Worm (Caenorhabditis elegans) whole organism, young adult: Measurements from ENCODE around the gene H35N09.1.

Experiments used
- B0261.1 ChIP-seq: sonication (generic microtip); optimal IDR thresholded peaks from 2 replicates; lab custom pipeline; 2016; ENCODE audit warnings: mild to moderate bottlenecking, missing genetic modification characterization, moderate library complexity, missing compliant biosample characterization
- B0336.3 ChIP-seq: fragments of 200-800 bp; sonication (Bioruptor generic); IDR thresholded peaks from 2 replicates; pipeline ENCODE4 v1.3.6; 2022; ENCODE audit warnings: missing genetic modification characterization, missing compliant biosample characterization
- C06A6.2 ChIP-seq: fragments of 200-800 bp; sonication (Bioruptor generic); conservative IDR thresholded peaks from 2 replicates; pipeline ENCODE4 v1.3.6; 2022; ENCODE audit warnings: missing genetic modification characterization, missing compliant biosample characterization
- F22D6.2 ChIP-seq: sonication (generic microtip); optimal IDR thresholded peaks from 2 replicates; lab custom pipeline; 2016; ENCODE audit warnings: mild to moderate bottlenecking, missing genetic modification characterization, missing compliant biosample characterization
- F49E8.2 ChIP-seq: sonication (generic microtip); optimal IDR thresholded peaks from 3 replicates; lab custom pipeline; 2017; ENCODE audit warnings: missing genetic modification characterization, mild to moderate bottlenecking, missing compliant biosample characterization, antibody characterized with exemption, moderate library complexity; ENCODE audit not compliant: insufficient read depth
- F57C9.4 ChIP-seq: sonication (generic microtip); optimal IDR thresholded peaks from 2 replicates; lab custom pipeline; 2017; ENCODE audit warnings: mild to moderate bottlenecking, missing genetic modification characterization, missing compliant biosample characterization
- T07F8.4 ChIP-seq: sonication (generic microtip); optimal IDR thresholded peaks from 2 replicates; lab custom pipeline; 2016; ENCODE audit warnings: mild to moderate bottlenecking, missing genetic modification characterization, moderate library complexity, missing compliant biosample characterization
- T26A5.8 ChIP-seq: sonication (generic microtip); optimal IDR thresholded peaks from 2 replicates; lab custom pipeline; 2016; ENCODE audit warnings: missing genetic modification characterization, missing compliant biosample characterization
- Y53F4B.3 ChIP-seq: fragments of 200-800 bp; sonication (Bioruptor generic); IDR thresholded peaks from 2 replicates; pipeline ENCODE4 v1.3.6; 2022; ENCODE audit warnings: missing genetic modification reagents, missing genetic modification characterization, missing compliant biosample characterization
- Y56A3A.18 ChIP-seq: fragments of 200-800 bp; sonication (Bioruptor generic); IDR thresholded peaks from 2 replicates; pipeline ENCODE4 v1.3.6; 2022; ENCODE audit warnings: missing genetic modification reagents, missing genetic modification characterization, missing compliant biosample characterization
- Y67H2A.10 ChIP-seq: fragments of 200-800 bp; sonication (Bioruptor generic); conservative IDR thresholded peaks from 2 replicates; pipeline ENCODE4 v1.3.6; 2022; ENCODE audit warnings: missing genetic modification reagents, missing genetic modification characterization, missing compliant biosample characterization
- ama-1 ChIP-seq, 3 experiments: fragments of 150-350 bp in 1 of 3; sonication (generic microtip) in 2 of 3; optimal IDR thresholded peaks; 2 replicates each; lab custom pipeline; 2014 to 2018; ENCODE audit warnings: missing biosample characterization in 2 of 3, missing genetic modification characterization in 2 of 3, missing genetic modification reagents in 2 of 3
- aptf-3 ChIP-seq: fragments of 200-800 bp; sonication (Bioruptor generic); IDR thresholded peaks from 2 replicates; pipeline ENCODE4 v1.3.6; 2022; ENCODE audit warnings: missing genetic modification characterization, missing compliant biosample characterization
- athp-1 ChIP-seq: sonication (generic microtip); optimal IDR thresholded peaks from 2 replicates; lab custom pipeline; 2017; ENCODE audit warnings: mild to moderate bottlenecking, missing genetic modification characterization, missing compliant biosample characterization
- attf-3 ChIP-seq: fragments of 200-800 bp; sonication (Bioruptor generic); conservative IDR thresholded peaks from 2 replicates; pipeline ENCODE4 v1.3.6; 2022; ENCODE audit warnings: missing genetic modification reagents, missing genetic modification characterization, missing compliant biosample characterization
- ccch-3 ChIP-seq: fragments of 200-800 bp; sonication (Bioruptor generic); optimal IDR thresholded peaks from 2 replicates; lab custom pipeline; 2018; ENCODE audit warnings: mild to moderate bottlenecking, missing genetic modification characterization, missing compliant biosample characterization
- ceh-100 ChIP-seq: fragments of 200-800 bp; sonication (Bioruptor generic); IDR thresholded peaks from 2 replicates; pipeline ENCODE4 v1.3.6; 2022; ENCODE audit warnings: missing genetic modification reagents, missing genetic modification characterization, missing compliant biosample characterization
- ceh-40 ChIP-seq: fragments of 200-800 bp; sonication (Bioruptor generic); IDR thresholded peaks from 2 replicates; pipeline ENCODE4 v1.3.6; 2022; ENCODE audit warnings: missing genetic modification characterization, missing compliant biosample characterization
- ceh-91 ChIP-seq: fragments of 200-800 bp; sonication (Bioruptor generic); IDR thresholded peaks from 2 replicates; pipeline ENCODE4 v1.3.6; 2022; ENCODE audit warnings: missing genetic modification reagents, missing genetic modification characterization, missing compliant biosample characterization
- dox-1 ChIP-seq: fragments of 200-800 bp; sonication (Bioruptor generic); IDR thresholded peaks from 2 replicates; pipeline ENCODE4 v1.3.6; 2022; ENCODE audit warnings: missing genetic modification reagents, missing genetic modification characterization, missing compliant biosample characterization
- dpl-1 ChIP-seq: fragments of 150-350 bp; optimal IDR thresholded peaks from 2 replicates; lab custom pipeline; 2014; ENCODE audit warnings: missing biosample characterization, missing genetic modification reagents, missing genetic modification characterization
- egl-44 ChIP-seq: fragments of 200-800 bp; sonication (Bioruptor generic); IDR thresholded peaks from 2 replicates; pipeline ENCODE4 v1.3.6; 2022; ENCODE audit warnings: missing genetic modification reagents, missing genetic modification characterization, missing compliant biosample characterization
- hlh-12 ChIP-seq: sonication (generic microtip); optimal IDR thresholded peaks from 2 replicates; lab custom pipeline; 2016; ENCODE audit warnings: missing genetic modification characterization, missing compliant biosample characterization
- let-607 ChIP-seq, 2 experiments: fragments of 200-800 bp in 1 of 2; sonication (Bioruptor generic) in 1 of 2; sonication (generic microtip) in 1 of 2; optimal IDR thresholded peaks; 2 replicates each; lab custom pipeline; 2016 to 2018; ENCODE audit warnings: mild to moderate bottlenecking in 2 of 2, missing compliant biosample characterization in 2 of 2, missing genetic modification characterization in 2 of 2, moderate library complexity in 2 of 2, missing genotype in 1 of 2
- lin-26 ChIP-seq: fragments of 200-800 bp; sonication (Bioruptor generic); IDR thresholded peaks from 2 replicates; pipeline ENCODE4 v1.3.6; 2022; ENCODE audit warnings: missing genetic modification reagents, missing genetic modification characterization, missing compliant biosample characterization
- lin-54 ChIP-seq: fragments of 200-800 bp; sonication (Bioruptor generic); optimal IDR thresholded peaks from 2 replicates; lab custom pipeline; 2018; ENCODE audit warnings: mild to moderate bottlenecking, missing genetic modification characterization, missing compliant biosample characterization
- madf-10 ChIP-seq: sonication (generic microtip); optimal IDR thresholded peaks from 2 replicates; lab custom pipeline; 2016; ENCODE audit warnings: mild to moderate bottlenecking, missing genetic modification characterization, missing compliant biosample characterization
- madf-3 ChIP-seq: fragments of 200-800 bp; sonication (Bioruptor generic); IDR thresholded peaks from 2 replicates; pipeline ENCODE4 v1.3.6; 2022; ENCODE audit warnings: missing genetic modification reagents, missing genetic modification characterization, missing compliant biosample characterization
- madf-8 ChIP-seq: fragments of 200-800 bp; sonication (Bioruptor generic); conservative IDR thresholded peaks from 2 replicates; pipeline ENCODE4 v1.3.6; 2022; ENCODE audit warnings: missing genetic modification reagents, missing genetic modification characterization, missing compliant biosample characterization
- mxl-1 ChIP-seq: sonication (generic microtip); optimal IDR thresholded peaks from 2 replicates; lab custom pipeline; 2016; ENCODE audit warnings: missing genetic modification characterization, missing compliant biosample characterization
- nfya-1 ChIP-seq: sonication (generic microtip); optimal IDR thresholded peaks from 2 replicates; lab custom pipeline; 2017; ENCODE audit warnings: antibody characterized with exemption, missing compliant biosample characterization, missing genetic modification characterization, borderline replicate concordance; ENCODE audit not compliant: insufficient read depth
- nfya-2 ChIP-seq: fragments of 200-800 bp; sonication (Bioruptor generic); IDR thresholded peaks from 2 replicates; pipeline ENCODE4 v1.3.6; 2022; ENCODE audit warnings: missing genetic modification reagents, missing genetic modification characterization, missing compliant biosample characterization
- nhr-80 ChIP-seq: sonication (generic microtip); optimal IDR thresholded peaks from 2 replicates; lab custom pipeline; 2016; ENCODE audit warnings: missing genetic modification characterization, missing compliant biosample characterization
- pha-4 ChIP-seq: fragments of 150-350 bp; sonication (generic microtip); optimal IDR thresholded peaks from 2 replicates; lab custom pipeline; 2014; ENCODE audit warnings: missing biosample characterization, missing genetic modification reagents, missing genetic modification characterization
- rcor-1 ChIP-seq: fragments of 200-800 bp; sonication (Bioruptor generic); IDR thresholded peaks from 2 replicates; pipeline ENCODE4 v1.3.6; 2022; ENCODE audit warnings: missing genetic modification reagents, missing genetic modification characterization, missing compliant biosample characterization
- rpc-1 ChIP-seq, 2 experiments: fragments of 150-350 bp in 1 of 2; sonication (generic microtip) in 1 of 2; optimal IDR thresholded peaks; 2 replicates each; lab custom pipeline; 2014 to 2018; ENCODE audit warnings: missing biosample characterization in 1 of 2, missing genetic modification characterization in 1 of 2, missing genetic modification reagents in 1 of 2, missing genotype in 1 of 2
- sea-2 ChIP-seq: fragments of 200-800 bp; sonication (Bioruptor generic); IDR thresholded peaks from 2 replicates; pipeline ENCODE4 v1.3.6; 2022; ENCODE audit warnings: missing genetic modification characterization, missing compliant biosample characterization
- snpc-1.3 ChIP-seq: sonication (generic microtip); optimal IDR thresholded peaks from 2 replicates; lab custom pipeline; 2017; ENCODE audit warnings: missing genetic modification characterization, mild to moderate bottlenecking, missing compliant biosample characterization, antibody characterized with exemption, moderate library complexity, missing genotype, missing genetic modification reagents; ENCODE audit not compliant: insufficient read depth
- snpc-3.4 ChIP-seq: sonication (generic microtip); optimal IDR thresholded peaks from 2 replicates; lab custom pipeline; 2017; ENCODE audit warnings: missing genetic modification characterization, mild to moderate bottlenecking, missing compliant biosample characterization, antibody characterized with exemption, moderate library complexity, missing genotype, missing genetic modification reagents
- snpc-4 ChIP-seq, 5 experiments: fragments of 150-350 bp in 1 of 5; sonication (generic microtip) in 4 of 5; optimal IDR thresholded peaks; 2 replicates each; lab custom pipeline; 2014 to 2018; ENCODE audit warnings: missing genetic modification characterization in 5 of 5, missing biosample characterization in 3 of 5, antibody characterized with exemption in 2 of 5, mild to moderate bottlenecking in 2 of 5, missing compliant biosample characterization in 2 of 5, missing genotype in 2 of 5, moderate library complexity in 2 of 5, missing genetic modification reagents in 1 of 5
- somi-1 ChIP-seq: fragments of 200-800 bp; sonication (Bioruptor generic); optimal IDR thresholded peaks from 2 replicates; lab custom pipeline; 2018; ENCODE audit warnings: mild to moderate bottlenecking, missing genetic modification characterization, missing compliant biosample characterization
- unc-130 ChIP-seq: sonication (generic microtip); optimal IDR thresholded peaks from 2 replicates; lab custom pipeline; 2016; ENCODE audit warnings: missing genetic modification reagents, missing genetic modification characterization, missing compliant biosample characterization
- unc-62 ChIP-seq: fragments of 150-350 bp; optimal IDR thresholded peaks from 2 replicates; lab custom pipeline; 2014; ENCODE audit warnings: missing biosample characterization, missing genetic modification reagents, missing genetic modification characterization
- ztf-28 ChIP-seq: fragments of 200-800 bp; sonication (Bioruptor generic); IDR thresholded peaks from 2 replicates; pipeline ENCODE4 v1.3.6; 2022; ENCODE audit warnings: missing genetic modification reagents, missing genetic modification characterization, missing compliant biosample characterization

Gene H35N09.1

ce11 chrX:8638679-8639184, 33.6 kb downstream of the H35N09.1 start (continued):
- TF ChIP-seq C06A6.2 (GFP tag; lab: Robert Waterston, UW) (no peak), snpc-1.3 (no peak), dpl-1 (no peak), rpc-1 (optimal IDR thresholded peaks at IDR 0.05; lab: Kevin White, UChicago) (peak; percentile 88), rpc-1 (tag; optimal IDR thresholded peaks at IDR 0.05; lab: Kevin White, UChicago) (peak; percentile 97), lin-26 (GFP tag; lab: Robert Waterston, UW) (peak; percentile 88)

- TF ChIP-seq lin-54 (GFP tag; lab: Kevin White, UChicago) (peak; percentile 40), athp-1 (tag; lab: Kevin White, UChicago) (peak; percentile 42), snpc-1.3 (peak; percentile 75), F49E8.2 (tag; lab: Kevin White, UChicago) (no peak), ama-1 (optimal IDR thresholded peaks at IDR 0.05; lab: Kevin White, UChicago) (no peak), ama-1 (GFP tag; optimal IDR thresholded peaks at IDR 0.05; lab: Kevin White, UChicago) (peak; percentile 6 to 65), hlh-12 (peak; percentile 71), snpc-4 (GFP tag; optimal IDR thresholded peaks at IDR 0.05; lab: Kevin White, UChicago) (peak; percentile 64), snpc-4 (tag; optimal IDR thresholded peaks at IDR 0.05; lab: Kevin White, UChicago) (peak in 3 of 4 experiments; percentile 34 to 68 (median 36)), lin-26 (GFP tag; lab: Robert Waterston, UW) (peak; percentile 88), B0261.1 (tag; lab: Kevin White, UChicago) (peak; percentile 86), Y53F4B.3 (no peak), ceh-100 (GFP tag; lab: Robert Waterston, UW) (no peak), T07F8.4 (tag; lab: Kevin White, UChicago) (no peak), ceh-91 (GFP tag; lab: Robert Waterston, UW) (no peak), rcor-1 (GFP tag; lab: Robert Waterston, UW) (peak; percentile 73), unc-130 (GFP tag; lab: Kevin White, UChicago) (peak; percentile 27), madf-3 (GFP tag; lab: Robert Waterston, UW) (no peak), attf-3 (GFP tag; lab: Robert Waterston, UW) (no peak), mxl-1 (tag; lab: Kevin White, UChicago) (peak; percentile 53), snpc-3.4 (tag; lab: Kevin White, UChicago) (peak; percentile 54), Y67H2A.10 (no peak; the same call in 1 of the 2 replicates), rpc-1 (optimal IDR thresholded peaks at IDR 0.05; lab: Kevin White, UChicago) (peak; percentile 92), rpc-1 (tag; optimal IDR thresholded peaks at IDR 0.05; lab: Kevin White, UChicago) (peak; percentile 98), B0336.3 (no peak), sea-2 (GFP tag; lab: Robert Waterston, UW) (no peak), ccch-3 (GFP tag; lab: Kevin White, UChicago) (no peak), Y56A3A.18 (GFP tag; lab: Robert Waterston, UW) (no peak), nfya-2 (no peak), F22D6.2 (no peak), madf-10 (peak; percentile 45), unc-62 (GFP tag; lab: Kevin White, UChicago) (no peak), somi-1 (GFP tag; lab: Kevin White, UChicago) (no peak), pha-4 (tag; lab: Kevin White, UChicago) (no peak), egl-44 (GFP tag; lab: Robert Waterston, UW) (peak; percentile 19; the same call in 1 of the 2 replicates), aptf-3 (GFP tag; lab: Robert Waterston, UW) (no peak), ztf-28 (GFP tag; lab: Robert Waterston, UW) (peak; percentile 17; the same call in 1 of the 2 replicates), nfya-1 (tag; lab: Kevin White, UChicago) (no peak), T26A5.8 (tag; lab: Kevin White, UChicago) (no peak), F57C9.4 (tag; lab: Kevin White, UChicago) (no peak), nhr-80 (tag; lab: Kevin White, UChicago) (peak; percentile 7), madf-8 (GFP tag; lab: Robert Waterston, UW) (no peak), dox-1 (GFP tag; lab: Robert Waterston, UW) (peak; percentile 41; the same call in 1 of the 2 replicates), let-607 (tag; optimal IDR thresholded peaks at IDR 0.05; lab: Kevin White, UChicago) (peak in 1 of 2 experiments; percentile 33), ceh-40 (GFP tag; lab: Robert Waterston, UW) (0 out of 2 replicates have a peak, but pooled peaks have one; percentile 54)
Measured at ce11 chrX:8640654-8641053, 35.5 kb downstream of the H35N09.1 start.
